Worm (Caenorhabditis elegans): Measurements from ENCODE around the gene pqn-75.

Gene pqn-75

DNA sequence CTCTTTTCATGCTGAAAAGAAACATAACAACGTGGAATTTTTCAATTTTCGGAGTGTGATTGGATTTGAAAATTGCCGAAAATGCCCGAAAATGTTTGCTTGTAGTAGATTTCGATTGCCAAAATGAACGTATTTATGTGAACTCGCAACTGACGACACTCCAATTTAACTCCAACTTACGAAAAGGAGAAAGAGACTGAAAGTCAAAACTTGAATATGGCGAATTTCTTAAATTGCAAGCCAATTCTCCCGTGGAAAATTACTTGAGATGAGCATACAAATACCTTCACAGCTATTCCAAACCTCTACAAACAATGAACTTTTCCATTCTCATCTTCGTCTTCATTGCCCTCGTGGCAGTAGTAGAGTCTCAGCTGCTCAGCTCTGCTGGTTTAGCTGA lies 10.5 kb downstream of the pqn-75 start:
- TF ChIP-seq ztf-3 (GFP tag; optimal IDR thresholded peaks at IDR 0.05) (no peak), akir-1 (GFP tag; optimal IDR thresholded peaks at IDR 0.05) (no peak), hmg-1.2 (GFP tag; IDR thresholded peaks at IDR 0.05) (no peak), F49E8.2 (tag; optimal IDR thresholded peaks at IDR 0.05; ENCODE audit: insufficient read depth) (no peak), hrde-1 (tag; optimal IDR thresholded peaks at IDR 0.05; ENCODE audit: borderline replicate concordance) (no peak), cebp-2 (GFP tag; IDR thresholded peaks at IDR 0.05) (no peak), pha-4 (tag; optimal IDR thresholded peaks at IDR 0.05) (no peak), chd-7 (tag; optimal IDR thresholded peaks at IDR 0.05) (no peak), snpc-1.1 (tag; optimal IDR thresholded peaks at IDR 0.05; ENCODE audit: insufficient read depth) (no peak), D2030.7 (GFP tag; IDR thresholded peaks at IDR 0.05) (no peak), tbx-9 (tag; optimal IDR thresholded peaks at IDR 0.05; ENCODE audit: borderline replicate concordance) (no peak), rcor-1 (GFP tag; IDR thresholded peaks at IDR 0.05) (no peak), attf-6 (GFP tag; IDR thresholded peaks at IDR 0.05) (no peak), F10E7.11 (tag; optimal IDR thresholded peaks at IDR 0.05) (no peak), tbp1 (GFP tag; optimal IDR thresholded peaks at IDR 0.05) (no peak), attf-5 (GFP tag; optimal IDR thresholded peaks at IDR 0.05) (no peak)

DNA sequence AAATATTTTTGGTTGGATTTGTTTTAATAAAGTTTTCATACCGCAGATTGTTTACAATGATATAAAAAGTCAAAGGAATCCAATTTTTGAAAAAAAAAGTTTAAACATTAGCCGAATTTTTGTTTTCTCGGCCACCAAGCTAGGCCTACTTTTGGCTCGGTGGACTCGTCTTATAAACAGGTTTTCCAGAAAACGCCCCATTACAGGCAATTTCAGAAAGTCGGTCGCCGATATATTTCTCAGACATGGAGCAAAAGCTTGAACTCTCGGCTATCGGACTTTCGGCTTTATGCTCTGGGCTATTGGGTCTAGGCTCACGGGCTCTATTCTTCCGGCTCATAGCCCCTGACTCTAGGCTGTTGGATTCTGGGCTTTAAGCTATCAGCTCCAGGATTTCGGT lies 11.0 kb downstream of the pqn-75 start:
- TF ChIP-seq rec-8 (tag; optimal IDR thresholded peaks at IDR 0.05) = no peak
- TF ChIP-seq zfh-2 (GFP tag; conservative IDR thresholded peaks at IDR 0.05) = no peak
- TF ChIP-seq snpc-3.4 (tag; optimal IDR thresholded peaks at IDR 0.05) = peak; percentile 33
- no peak for TF ChIP-seq sdz-38 (tag; optimal IDR thresholded peaks at IDR 0.05)
- TF ChIP-seq B0336.3 (GFP tag; IDR thresholded peaks at IDR 0.05) = peak; percentile 82
- TF ChIP-seq xnd-1 (tag; optimal IDR thresholded peaks at IDR 0.05) = no peak
- TF ChIP-seq Y53G8AR.9 (GFP tag; conservative IDR thresholded peaks at IDR 0.05) = 0 out of 2 replicates have a peak, but pooled peaks have one; percentile 36
- no peak for TF ChIP-seq rpc-1 (optimal IDR thresholded peaks at IDR 0.05)
- no peak for TF ChIP-seq rpc-1 (tag; optimal IDR thresholded peaks at IDR 0.05)
- TF ChIP-seq somi-1 (GFP tag; optimal IDR thresholded peaks at IDR 0.05) = no peak
- no peak for TF ChIP-seq tbp1 (GFP tag; optimal IDR thresholded peaks at IDR 0.05)
- no peak for TF ChIP-seq nhr-80 (tag; optimal IDR thresholded peaks at IDR 0.05)

DNA sequence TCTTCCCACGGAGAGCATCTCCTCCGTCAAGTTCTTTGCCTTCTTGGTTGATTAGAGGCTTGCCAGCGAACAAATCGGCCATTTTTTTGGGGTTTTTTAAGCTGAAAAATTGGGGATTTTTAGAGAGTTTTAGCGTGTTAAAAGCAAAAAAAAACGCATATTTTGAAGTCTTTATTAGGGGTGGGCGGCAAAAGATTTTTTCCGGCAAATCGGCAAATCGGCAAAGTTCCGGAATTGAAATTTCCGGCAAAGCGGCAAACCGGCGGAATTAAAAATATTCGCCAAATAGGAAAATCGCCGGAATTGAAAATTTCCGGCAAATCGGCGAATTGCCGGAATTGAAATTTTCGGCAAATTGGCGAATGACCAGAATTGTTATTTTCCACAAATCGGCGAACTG lies 12.0 kb downstream of the pqn-75 start, which contains the start of gene C35B1.5:
TSS of gene C35B1.5 (minus strand) at position 101 of the 400 bp plus-strand sequence.
- TF ChIP-seq zfh-2 (GFP tag; conservative IDR thresholded peaks at IDR 0.05) = no peak
- TF ChIP-seq die-1 (tag; optimal IDR thresholded peaks at IDR 0.05) = no peak
- TF ChIP-seq madf-3 (GFP tag; IDR thresholded peaks at IDR 0.05) = no peak
- TF ChIP-seq dpl-1 (GFP tag; optimal IDR thresholded peaks at IDR 0.05) = no peak
- TF ChIP-seq ets-4 (GFP tag; optimal IDR thresholded peaks at IDR 0.05) = no peak
- TF ChIP-seq ama-1 (optimal IDR thresholded peaks at IDR 0.05) = no peak
- TF ChIP-seq ama-1 (GFP tag; optimal IDR thresholded peaks at IDR 0.05) = no peak
- TF ChIP-seq lin-35 (GFP tag; optimal IDR thresholded peaks at IDR 0.05) = no peak
- TF ChIP-seq repo-1 (tag; optimal IDR thresholded peaks at IDR 0.05) = no peak
- TF ChIP-seq attf-6 (GFP tag; IDR thresholded peaks at IDR 0.05) = no peak
- no peak for TF ChIP-seq Y67H2A.10 (GFP tag; conservative IDR thresholded peaks at IDR 0.05)
- no peak for TF ChIP-seq K11D2.4 (GFP tag; IDR thresholded peaks at IDR 0.05)
- no peak for TF ChIP-seq sdz-38 (tag; optimal IDR thresholded peaks at IDR 0.05)
- no peak for TF ChIP-seq rec-8 (tag; optimal IDR thresholded peaks at IDR 0.05)
- TF ChIP-seq egl-18 (GFP tag; IDR thresholded peaks at IDR 0.05) = no peak
- TF ChIP-seq hmg-1.2 (GFP tag; IDR thresholded peaks at IDR 0.05) = no peak
- TF ChIP-seq ceh-40 (GFP tag; IDR thresholded peaks at IDR 0.05) = no peak
- TF ChIP-seq fkh-3 (tag; optimal IDR thresholded peaks at IDR 0.05) = no peak
- no peak for TF ChIP-seq unc-130 (GFP tag; optimal IDR thresholded peaks at IDR 0.05)
- TF ChIP-seq F55B11.4 (tag; optimal IDR thresholded peaks at IDR 0.05; ENCODE audit: borderline replicate concordance, insufficient read depth) = no peak
- TF ChIP-seq Y95B8A.8 (GFP tag; IDR thresholded peaks at IDR 0.05) = no peak

Data from whole organism, young adult.